Fruit fly (Drosophila melanogaster): Measurements from ENCODE around the gene CG12355.

The CG12355 gene

dm6 chr3L:15498745-15499144, 3.4 kb upstream of the CG12355 start, which contains the start of gene CG7275:
Gene CG7275 (plus strand): TSS chr3L:15498959.
- TF ChIP-seq fru (GFP tag; optimal IDR thresholded peaks at IDR 0.05) (no peak), woc (GFP tag; optimal IDR thresholded peaks at IDR 0.05) (no peak), Mio (GFP tag; optimal IDR thresholded peaks at IDR 0.05) (no peak), h (GFP tag; optimal IDR thresholded peaks at IDR 0.05) (no peak), br (GFP tag; optimal IDR thresholded peaks at IDR 0.05) (no peak), Rel (GFP tag; optimal IDR thresholded peaks at IDR 0.05) (no peak), Rel (tag; optimal IDR thresholded peaks at IDR 0.05) (no peak), HLH106 (tag; optimal IDR thresholded peaks at IDR 0.05) (no peak), brk (GFP tag; optimal IDR thresholded peaks at IDR 0.05) (peak; percentile 22), Myc (optimal IDR thresholded peaks at IDR 0.05) (peak; percentile 28), sv (GFP tag; optimal IDR thresholded peaks at IDR 0.05) (no peak), rgr (GFP tag; optimal IDR thresholded peaks at IDR 0.05) (peak; percentile 44)

- TF ChIP-seq rgr (GFP tag; optimal IDR thresholded peaks at IDR 0.05), result no peak
- no peak for TF ChIP-seq Abd-B (GFP tag; optimal IDR thresholded peaks at IDR 0.05)
- TF ChIP-seq h (GFP tag; optimal IDR thresholded peaks at IDR 0.05), result no peak
- TF ChIP-seq Vsx2 (GFP tag; optimal IDR thresholded peaks at IDR 0.05; ENCODE audit: partially characterized antibody), result no peak
- TF ChIP-seq Dif (GFP tag; optimal IDR thresholded peaks at IDR 0.05; ENCODE audit: partially characterized antibody), result no peak
- no peak for TF ChIP-seq Jra (GFP tag; optimal IDR thresholded peaks at IDR 0.05)
- TF ChIP-seq N (GFP tag; optimal IDR thresholded peaks at IDR 0.05), result no peak
- TF ChIP-seq HLH106 (tag; optimal IDR thresholded peaks at IDR 0.05), result no peak
- no peak for TF ChIP-seq Dfd (GFP tag; optimal IDR thresholded peaks at IDR 0.05)
- no peak for TF ChIP-seq dl (GFP tag; optimal IDR thresholded peaks at IDR 0.05; ENCODE audit: insufficient read depth in 1 of 2, partially characterized antibody in 2 of 2)
- TF ChIP-seq Sp1 (GFP tag; optimal IDR thresholded peaks at IDR 0.05), result no peak
- TF ChIP-seq Rel (GFP tag; optimal IDR thresholded peaks at IDR 0.05), result no peak
- no peak for TF ChIP-seq Rel (tag; optimal IDR thresholded peaks at IDR 0.05)
- TF ChIP-seq GATAd (GFP tag; optimal IDR thresholded peaks at IDR 0.05), result no peak
- TF ChIP-seq tai (GFP tag; optimal IDR thresholded peaks at IDR 0.05), result no peak
Measured at dm6 chr3L:15497902-15498301, 2.6 kb upstream of the CG12355 start, which contains the start of gene CG7276. Gene CG7276 (plus strand): TSS chr3L:15498202.

- TF ChIP-seq Vsx2 (GFP tag; optimal IDR thresholded peaks at IDR 0.05; ENCODE audit: partially characterized antibody), result no peak
- TF ChIP-seq ey (GFP tag; optimal IDR thresholded peaks at IDR 0.05), result no peak
- TF ChIP-seq jim (GFP tag; optimal IDR thresholded peaks at IDR 0.05), result no peak
- TF ChIP-seq pan (optimal IDR thresholded peaks at IDR 0.05), result no peak
- TF ChIP-seq br (GFP tag; optimal IDR thresholded peaks at IDR 0.05), result no peak
Measured at dm6 chr3L:15496274-15496673, 925 bp upstream of the CG12355 start, which contains the start of gene CG13455. Gene CG13455 (plus strand): TSS chr3L:15496574.

- TF ChIP-seq Dif (GFP tag; optimal IDR thresholded peaks at IDR 0.05; ENCODE audit: partially characterized antibody) (no peak), dsf (GFP tag; optimal IDR thresholded peaks at IDR 0.05; ENCODE audit: borderline replicate concordance) (no peak), fru (GFP tag; optimal IDR thresholded peaks at IDR 0.05) (no peak), CrebA (GFP tag; optimal IDR thresholded peaks at IDR 0.05; ENCODE audit: borderline replicate concordance) (no peak), tai (GFP tag; optimal IDR thresholded peaks at IDR 0.05) (no peak), woc (GFP tag; optimal IDR thresholded peaks at IDR 0.05) (no peak), N (GFP tag; optimal IDR thresholded peaks at IDR 0.05) (no peak), CG32264 (GFP tag; optimal IDR thresholded peaks at IDR 0.05) (no peak), Jra (GFP tag; optimal IDR thresholded peaks at IDR 0.05) (no peak), psq (GFP tag; optimal IDR thresholded peaks at IDR 0.05) (no peak), Sp1 (GFP tag; optimal IDR thresholded peaks at IDR 0.05) (no peak), Hr83 (GFP tag; optimal IDR thresholded peaks at IDR 0.05; ENCODE audit: poor library complexity, severe bottlenecking) (no peak), jim (GFP tag; optimal IDR thresholded peaks at IDR 0.05) (no peak), Rel (GFP tag; optimal IDR thresholded peaks at IDR 0.05) (no peak), Rel (tag; optimal IDR thresholded peaks at IDR 0.05) (no peak), Dfd (GFP tag; optimal IDR thresholded peaks at IDR 0.05) (no peak), br (GFP tag; optimal IDR thresholded peaks at IDR 0.05) (no peak), lola (GFP tag; optimal IDR thresholded peaks at IDR 0.05) (no peak), brk (GFP tag; optimal IDR thresholded peaks at IDR 0.05) (no peak), Vsx2 (GFP tag; optimal IDR thresholded peaks at IDR 0.05; ENCODE audit: partially characterized antibody) (no peak)
Measured at dm6 chr3L:15494599-15495271, 614 bp downstream of the CG12355 start.

All from whole organism, wandering third instar larva.